Worm (Caenorhabditis elegans) whole organism, L4 larva: Measurements from ENCODE around the gene C38D9.2.

Source experiments
- F10B5.3 ChIP-seq: sonication (generic microtip); optimal IDR thresholded peaks from 2 replicates; lab custom pipeline; 2016; ENCODE audit warnings: mild to moderate bottlenecking, missing genetic modification characterization, missing compliant biosample characterization
- F26F4.8 ChIP-seq: fragments of 200-800 bp; sonication (Bioruptor generic); conservative IDR thresholded peaks from 2 replicates; pipeline ENCODE4 v1.3.6; 2022; ENCODE audit warnings: missing genetic modification characterization, missing compliant biosample characterization
- F49E8.2 ChIP-seq: sonication (generic microtip); optimal IDR thresholded peaks from 2 replicates; lab custom pipeline; 2016; ENCODE audit warnings: missing compliant biosample characterization, mild to moderate bottlenecking, missing genetic modification characterization, borderline replicate concordance
- Y105C5A.15 ChIP-seq: fragments of 200-800 bp; sonication (Bioruptor generic); IDR thresholded peaks from 2 replicates; pipeline ENCODE4 v1.3.6; 2022; ENCODE audit warnings: missing genetic modification characterization, missing compliant biosample characterization
- Y75B8A.6 ChIP-seq: fragments of 200-800 bp; sonication (Bioruptor generic); IDR thresholded peaks from 2 replicates; pipeline ENCODE4 v1.3.6; 2022; ENCODE audit warnings: missing genetic modification reagents, missing genetic modification characterization, missing compliant biosample characterization
- ZK546.5 ChIP-seq, 2 experiments: sonication (generic microtip); optimal IDR thresholded peaks; 2 replicates each; lab custom pipeline; 2017; ENCODE audit warnings: missing biosample characterization in 2 of 2, missing genetic modification characterization in 2 of 2
- aly-2 ChIP-seq: sonication (generic microtip); optimal IDR thresholded peaks from 2 replicates; lab custom pipeline; 2018; ENCODE audit warnings: missing biosample characterization, missing genetic modification characterization
- ama-1 ChIP-seq: fragments of 150-350 bp; optimal IDR thresholded peaks from 2 replicates; lab custom pipeline; 2014; ENCODE audit warnings: inconsistent platforms, mixed read lengths
- ceh-20 ChIP-seq: fragments of 200-800 bp; sonication (Bioruptor generic); IDR thresholded peaks from 2 replicates; pipeline ENCODE4 v1.3.6; 2022; ENCODE audit warnings: missing genetic modification reagents, missing genetic modification characterization, missing compliant biosample characterization
- ceh-28 ChIP-seq: fragments of 150-350 bp; optimal IDR thresholded peaks from 2 replicates; lab custom pipeline; 2014; ENCODE audit warnings: missing biosample characterization, missing genetic modification reagents, missing genetic modification characterization
- ces-1 ChIP-seq: fragments of 150-350 bp; sonication (generic microtip); optimal IDR thresholded peaks from 4 replicates; lab custom pipeline; 2014; ENCODE audit warnings: missing biosample characterization, missing genetic modification reagents, missing genetic modification characterization
- daf-12 ChIP-seq: fragments of 150-350 bp; optimal IDR thresholded peaks from 2 replicates; lab custom pipeline; 2014; ENCODE audit warnings: missing biosample characterization, missing genetic modification reagents, missing genetic modification characterization
- daf-16 ChIP-seq, 3 experiments: sonication (generic microtip); optimal IDR thresholded peaks; 2 replicates each; lab custom pipeline; 2016 to 2017; ENCODE audit warnings: missing genetic modification characterization in 3 of 3, missing genetic modification reagents in 3 of 3, mild to moderate bottlenecking in 2 of 3, missing compliant biosample characterization in 2 of 3, missing biosample characterization in 1 of 3, moderate library complexity in 1 of 3
- daf-19 ChIP-seq: fragments of 200-800 bp; sonication (Bioruptor generic); conservative IDR thresholded peaks from 2 replicates; pipeline ENCODE4 v1.3.6; 2022; ENCODE audit warnings: missing genetic modification characterization, missing compliant biosample characterization
- daf-8 ChIP-seq: fragments of 200-800 bp; sonication (Bioruptor generic); IDR thresholded peaks from 2 replicates; pipeline ENCODE4 v1.3.6; 2022; ENCODE audit warnings: missing genetic modification characterization, missing compliant biosample characterization
- dmd-6 ChIP-seq: fragments of 200-800 bp; sonication (Bioruptor generic); IDR thresholded peaks from 2 replicates; pipeline ENCODE4 v1.3.6; 2022; ENCODE audit warnings: missing genetic modification reagents, missing genetic modification characterization, missing compliant biosample characterization
- dpl-1 ChIP-seq: fragments of 150-350 bp; optimal IDR thresholded peaks from 2 replicates; lab custom pipeline; 2014; ENCODE audit warnings: missing biosample characterization, missing genetic modification reagents, missing genetic modification characterization
- duxl-1 ChIP-seq: sonication (generic microtip); optimal IDR thresholded peaks from 2 replicates; lab custom pipeline; 2016; ENCODE audit warnings: mild to moderate bottlenecking, missing genetic modification characterization, moderate library complexity, missing compliant biosample characterization; ENCODE audit not compliant: poor library complexity
- dve-1 ChIP-seq: sonication (generic microtip); optimal IDR thresholded peaks from 2 replicates; lab custom pipeline; 2017; ENCODE audit warnings: antibody characterized with exemption, mild to moderate bottlenecking, missing genetic modification characterization, missing compliant biosample characterization; ENCODE audit not compliant: insufficient read depth
- fkh-10 ChIP-seq: fragments of 150-350 bp; optimal IDR thresholded peaks from 2 replicates; lab custom pipeline; 2014; ENCODE audit warnings: missing biosample characterization, missing genetic modification reagents, missing genetic modification characterization
- fos-1 ChIP-seq: fragments of 150-350 bp; optimal IDR thresholded peaks from 2 replicates; lab custom pipeline; 2014; ENCODE audit warnings: missing biosample characterization, missing genetic modification characterization
- gei-8 ChIP-seq: fragments of 200-800 bp; sonication (Bioruptor generic); optimal IDR thresholded peaks from 2 replicates; lab custom pipeline; 2018; ENCODE audit warnings: mild to moderate bottlenecking, missing genetic modification characterization, missing compliant biosample characterization
- hif-1 ChIP-seq, 2 experiments: sonication (generic microtip); optimal IDR thresholded peaks; 2 replicates each; lab custom pipeline; 2016 to 2017; ENCODE audit warnings: missing compliant biosample characterization in 2 of 2, missing genetic modification characterization in 2 of 2, missing genetic modification reagents in 2 of 2, missing genotype in 2 of 2, mild to moderate bottlenecking in 1 of 2
- hlh-11 ChIP-seq: fragments of 200-800 bp; sonication (Bioruptor generic); optimal IDR thresholded peaks from 2 replicates; lab custom pipeline; 2018; ENCODE audit warnings: mild to moderate bottlenecking, missing genetic modification characterization, missing compliant biosample characterization
- hlh-30 ChIP-seq: sonication (generic microtip); optimal IDR thresholded peaks from 2 replicates; lab custom pipeline; 2017; ENCODE audit warnings: antibody characterized with exemption, mild to moderate bottlenecking, missing genetic modification characterization, missing compliant biosample characterization; ENCODE audit not compliant: insufficient read depth
- hmg-1.1 ChIP-seq: fragments of 200-800 bp; sonication (Bioruptor generic); IDR thresholded peaks from 2 replicates; pipeline ENCODE4 v1.3.6; 2022; ENCODE audit warnings: missing genetic modification reagents, missing genetic modification characterization, missing compliant biosample characterization
- jun-1 ChIP-seq: fragments of 150-350 bp; optimal IDR thresholded peaks from 2 replicates; lab custom pipeline; 2014; ENCODE audit warnings: missing biosample characterization, missing genetic modification reagents, missing genetic modification characterization
- lin-13 ChIP-seq: fragments of 150-350 bp; optimal IDR thresholded peaks from 2 replicates; lab custom pipeline; 2014; ENCODE audit warnings: missing biosample characterization, missing genetic modification reagents, missing genetic modification characterization
- lin-38 ChIP-seq: fragments of 200-800 bp; sonication (Bioruptor generic); IDR thresholded peaks from 2 replicates; pipeline ENCODE4 v1.3.6; 2022; ENCODE audit warnings: missing genetic modification reagents, missing genetic modification characterization, missing compliant biosample characterization
- lin-39 ChIP-seq: fragments of 150-350 bp; optimal IDR thresholded peaks from 2 replicates; lab custom pipeline; 2014; ENCODE audit warnings: missing biosample characterization, missing genetic modification reagents, missing genetic modification characterization
- madf-5 ChIP-seq, 2 experiments: fragments of 200-800 bp; sonication (Bioruptor generic); IDR thresholded peaks; 2 replicates each; pipeline ENCODE4 v1.3.6; 2022; ENCODE audit warnings: missing compliant biosample characterization in 2 of 2, missing genetic modification characterization in 2 of 2
- mes-2 ChIP-seq: sonication (generic microtip); optimal IDR thresholded peaks from 2 replicates; lab custom pipeline; 2016; ENCODE audit warnings: missing genotype, mild to moderate bottlenecking, missing genetic modification characterization, missing compliant biosample characterization; ENCODE audit not compliant: poor library complexity, severe bottlenecking
- mxl-3 ChIP-seq: fragments of 200-800 bp; sonication (Bioruptor generic); optimal IDR thresholded peaks from 2 replicates; lab custom pipeline; 2018; ENCODE audit warnings: mild to moderate bottlenecking, missing genetic modification characterization, missing compliant biosample characterization
- nhr-11 ChIP-seq: fragments of 150-350 bp; optimal IDR thresholded peaks from 2 replicates; lab custom pipeline; 2014; ENCODE audit warnings: missing biosample characterization, missing genetic modification characterization
- nhr-111 ChIP-seq: fragments of 200-800 bp; sonication (Bioruptor generic); optimal IDR thresholded peaks from 2 replicates; lab custom pipeline; 2018; ENCODE audit warnings: mild to moderate bottlenecking, missing genetic modification characterization, missing compliant biosample characterization
- nhr-41 ChIP-seq: fragments of 200-800 bp; sonication (Bioruptor generic); IDR thresholded peaks from 2 replicates; pipeline ENCODE4 v1.3.6; 2022; ENCODE audit warnings: missing genetic modification reagents, missing genetic modification characterization, missing compliant biosample characterization
- nhr-42 ChIP-seq: fragments of 200-800 bp; sonication (Bioruptor generic); IDR thresholded peaks from 2 replicates; pipeline ENCODE4 v1.3.6; 2022; ENCODE audit warnings: missing genetic modification characterization, missing compliant biosample characterization
- nhr-48 ChIP-seq: sonication (generic microtip); optimal IDR thresholded peaks from 2 replicates; lab custom pipeline; 2016; ENCODE audit warnings: mild to moderate bottlenecking, missing genetic modification characterization, missing compliant biosample characterization
- nhr-6 ChIP-seq: fragments of 150-350 bp; optimal IDR thresholded peaks from 2 replicates; lab custom pipeline; 2014; ENCODE audit warnings: missing biosample characterization, missing genetic modification characterization
- nhr-77 ChIP-seq: fragments of 150-350 bp; optimal IDR thresholded peaks from 2 replicates; lab custom pipeline; 2014; ENCODE audit warnings: missing biosample characterization, missing genetic modification characterization
- php-3 ChIP-seq: fragments of 200-800 bp; sonication (Bioruptor generic); IDR thresholded peaks from 2 replicates; pipeline ENCODE4 v1.3.6; 2022; ENCODE audit warnings: missing genetic modification reagents, missing genetic modification characterization, missing compliant biosample characterization
- sdz-12 ChIP-seq: fragments of 200-800 bp; sonication (Bioruptor generic); optimal IDR thresholded peaks from 2 replicates; lab custom pipeline; 2018; ENCODE audit warnings: mild to moderate bottlenecking, missing genetic modification characterization, missing compliant biosample characterization
- snpc-1.2 ChIP-seq: fragments of 200-800 bp; sonication (Bioruptor generic); IDR thresholded peaks from 2 replicates; pipeline ENCODE4 v1.3.6; 2022; ENCODE audit warnings: missing genetic modification reagents, missing genetic modification characterization, missing compliant biosample characterization
- tag-97 ChIP-seq: fragments of 200-800 bp; sonication (Bioruptor generic); IDR thresholded peaks from 2 replicates; pipeline ENCODE4 v1.3.6; 2022; ENCODE audit warnings: missing genetic modification characterization, missing compliant biosample characterization
- unc-39 ChIP-seq: sonication (generic microtip); optimal IDR thresholded peaks from 2 replicates; lab custom pipeline; 2017; ENCODE audit warnings: missing biosample characterization, missing genetic modification characterization
- unc-62 ChIP-seq, 3 experiments: fragments of 150-350 bp in 1 of 3; sonication (generic microtip); optimal IDR thresholded peaks in 2 of 3; peaks in 1 of 3; 1 replicate in 1 of 3; 2 replicates in 2 of 3; lab custom pipeline; 2014 to 2017; ENCODE audit warnings: missing biosample characterization in 3 of 3, missing genetic modification characterization in 3 of 3, missing genetic modification reagents in 3 of 3, missing genotype in 1 of 3
- vab-7 ChIP-seq: fragments of 200-800 bp; sonication (Bioruptor generic); IDR thresholded peaks from 2 replicates; pipeline ENCODE4 v1.3.6; 2022; ENCODE audit warnings: missing genetic modification reagents, missing genetic modification characterization, missing compliant biosample characterization

Gene C38D9.2

DNA sequence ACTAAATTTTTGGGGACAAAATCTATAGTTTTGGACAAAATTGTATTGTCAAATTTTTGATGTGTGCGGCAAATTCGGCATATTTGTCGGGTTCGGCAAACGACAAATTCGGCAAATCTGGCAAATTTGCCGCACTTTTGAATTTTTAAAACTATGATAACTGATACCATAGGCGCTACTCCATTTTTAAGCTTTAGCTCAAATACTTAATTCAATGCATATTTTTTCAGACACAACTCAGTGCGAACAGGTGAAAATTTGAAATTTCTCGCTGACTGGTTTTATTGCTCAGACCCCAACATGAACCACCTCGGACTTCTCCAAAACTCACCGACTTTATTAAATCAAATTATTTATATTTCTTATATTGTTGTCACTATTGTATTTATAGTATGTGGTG is 26.7 kb upstream of the C38D9.2 start, which contains the start of gene srz-25:
TSS of gene srz-25 (plus strand) at position 301 of the 400 bp plus-strand sequence.
- TF ChIP-seq Y105C5A.15 (no peak), fkh-10 (GFP tag; lab: Kevin White, UChicago) (no peak), hlh-30 (tag; lab: Kevin White, UChicago) (no peak), unc-39 (tag; lab: Kevin White, UChicago) (no peak), php-3 (GFP tag; lab: Robert Waterston, UW) (no peak)
- TF ChIP-seq, all 104 proteins: peak for 0

ce11 chrV:17542304-17542703 is 24.6 kb upstream of the C38D9.2 start:
- TF ChIP-seq daf-8 = no peak
- TF ChIP-seq fos-1 (tag; lab: Kevin White, UChicago) = no peak
- TF ChIP-seq lin-13 (GFP tag; lab: Kevin White, UChicago) = no peak
- TF ChIP-seq nhr-77 (tag; lab: Kevin White, UChicago) = no peak
- no peak for TF ChIP-seq ceh-28 (tag; lab: Kevin White, UChicago)
- TF ChIP-seq nhr-6 (tag; lab: Kevin White, UChicago) = no peak
- TF ChIP-seq hmg-1.1 (GFP tag; lab: Robert Waterston, UW) = no peak
- no peak for TF ChIP-seq nhr-111 (GFP tag; lab: Kevin White, UChicago)
- TF ChIP-seq nhr-11 (tag; lab: Kevin White, UChicago) = no peak
- TF ChIP-seq ZK546.5 (tag; optimal IDR thresholded peaks at IDR 0.05; lab: Kevin White, UChicago) = no peak
- TF ChIP-seq Y75B8A.6 = no peak
- no peak for TF ChIP-seq dve-1 (tag; lab: Kevin White, UChicago)
- no peak for TF ChIP-seq ceh-20 (GFP tag; lab: Robert Waterston, UW)
- peak; percentile 24; the same call in 1 of the 2 replicates for TF ChIP-seq dmd-6 (GFP tag; lab: Robert Waterston, UW)
- TF ChIP-seq duxl-1 = peak; percentile 65
- no peak for TF ChIP-seq gei-8
- 0 out of 4 replicates have a peak, but pooled peaks of 1 of the 2 experiments have one; percentile 35 for TF ChIP-seq madf-5 (GFP tag; IDR thresholded peaks at IDR 0.05; lab: Robert Waterston, UW)
- no peak for TF ChIP-seq lin-38 (GFP tag; lab: Robert Waterston, UW)
- no peak for TF ChIP-seq mxl-3 (GFP tag; lab: Kevin White, UChicago)
- TF ChIP-seq nhr-42 = no peak
- no peak for TF ChIP-seq aly-2 (tag; lab: Kevin White, UChicago)
- TF ChIP-seq F49E8.2 (tag; lab: Kevin White, UChicago) = no peak
- TF ChIP-seq dpl-1 (GFP tag; lab: Kevin White, UChicago) = no peak
- TF ChIP-seq jun-1 (tag; lab: Kevin White, UChicago) = no peak
- TF ChIP-seq nhr-41 (GFP tag; lab: Robert Waterston, UW) = no peak
- TF ChIP-seq mes-2 (tag; lab: Kevin White, UChicago) = peak; percentile 1
- no peak for TF ChIP-seq daf-19
- no peak for TF ChIP-seq nhr-48 (tag; lab: Kevin White, UChicago)
- no peak for TF ChIP-seq vab-7 (GFP tag; lab: Robert Waterston, UW)
- no peak for TF ChIP-seq hif-1 (tag; optimal IDR thresholded peaks at IDR 0.05; lab: Kevin White, UChicago)
- no peak for TF ChIP-seq F10B5.3 (tag; lab: Kevin White, UChicago)
- no peak for TF ChIP-seq sdz-12 (GFP tag; lab: Kevin White, UChicago)
- no peak for TF ChIP-seq lin-39 (tag; lab: Kevin White, UChicago)
- 0 out of 2 replicates have a peak, but pooled peaks have one; percentile 24 for TF ChIP-seq F26F4.8 (GFP tag; lab: Robert Waterston, UW)
- no peak for TF ChIP-seq tag-97 (GFP tag; lab: Robert Waterston, UW)
- TF ChIP-seq daf-12 (tag; lab: Kevin White, UChicago) = no peak
- TF ChIP-seq hlh-11 (tag; lab: Kevin White, UChicago) = no peak
- TF ChIP-seq ama-1 (lab: Kevin White, UChicago) = no peak
- TF ChIP-seq daf-16 (GFP tag; optimal IDR thresholded peaks at IDR 0.05; lab: Kevin White, UChicago) = no peak
- TF ChIP-seq daf-16 (tag; optimal IDR thresholded peaks at IDR 0.05; lab: Kevin White, UChicago) = peak; percentile 13
- TF ChIP-seq snpc-1.2 = peak; percentile 40; the same call in 1 of the 2 replicates
- no peak for TF ChIP-seq unc-39 (tag; lab: Kevin White, UChicago)
- no peak for TF ChIP-seq ces-1 (GFP tag; lab: Kevin White, UChicago)
- TF ChIP-seq unc-62 (GFP tag; optimal IDR thresholded peaks at IDR 0.05 in 1 of 2; lab: Kevin White, UChicago) = no peak
- no peak for TF ChIP-seq unc-62 (tag; optimal IDR thresholded peaks at IDR 0.05; lab: Kevin White, UChicago)
- TF ChIP-seq fkh-10 (GFP tag; lab: Kevin White, UChicago) = no peak
